Worm (Caenorhabditis elegans): ENCODE results near the gene nhr-45.

DNA sequence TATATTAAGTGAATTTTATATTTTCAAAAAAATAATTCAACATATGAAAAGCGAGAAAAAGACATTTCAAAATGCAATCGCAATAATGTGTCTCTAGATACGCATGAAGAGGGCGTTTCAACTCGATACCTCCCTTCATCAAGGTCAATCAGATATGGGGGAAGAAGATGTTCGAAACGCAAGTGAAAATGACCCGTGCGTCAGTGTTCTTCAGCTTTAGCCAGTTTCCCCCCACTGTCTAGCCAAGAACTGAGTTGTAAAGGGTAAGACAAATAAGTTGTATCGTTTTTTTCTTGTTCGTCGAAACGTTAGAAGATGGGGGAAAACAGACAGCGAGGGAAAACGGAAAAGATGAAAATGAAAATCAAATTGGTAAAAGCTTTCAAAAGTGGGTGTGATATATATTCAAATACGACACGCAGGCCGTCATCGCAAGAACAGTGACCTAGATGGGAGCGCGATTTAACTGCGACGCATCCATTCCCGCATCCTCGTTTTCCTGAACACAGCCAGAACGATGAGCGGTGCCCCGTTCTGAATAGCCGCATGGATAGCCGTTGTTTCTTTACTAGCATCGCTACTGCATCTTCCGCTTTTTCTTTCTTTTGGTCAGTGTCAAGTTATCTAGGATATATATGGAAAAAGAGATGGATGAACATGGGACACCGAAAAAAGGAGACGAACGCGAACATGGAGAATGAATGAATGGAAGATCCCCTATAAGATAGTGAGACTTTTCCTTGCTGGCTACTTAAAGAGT lies 34.7 kb upstream of the nhr-45 start:
- no peak for TF ChIP-seq nhr-6 (tag; optimal IDR thresholded peaks at IDR 0.05)
- no peak for TF ChIP-seq aly-2 (tag; optimal IDR thresholded peaks at IDR 0.05)
- TF ChIP-seq egl-27 (tag; optimal IDR thresholded peaks at IDR 0.05): no peak
- TF ChIP-seq ama-1 (optimal IDR thresholded peaks at IDR 0.05): no peak
- no peak for TF ChIP-seq nhr-237 (tag; optimal IDR thresholded peaks at IDR 0.05)
- no peak for TF ChIP-seq ztf-11 (tag; optimal IDR thresholded peaks at IDR 0.05)
- TF ChIP-seq fkh-10 (GFP tag; optimal IDR thresholded peaks at IDR 0.05): no peak
- no peak for TF ChIP-seq nhr-41 (GFP tag; IDR thresholded peaks at IDR 0.05)
- TF ChIP-seq dve-1 (tag; optimal IDR thresholded peaks at IDR 0.05; ENCODE audit: insufficient read depth): no peak
- TF ChIP-seq duxl-1 (tag; optimal IDR thresholded peaks at IDR 0.05; ENCODE audit: poor library complexity): no peak
- TF ChIP-seq F44E2.7 (GFP tag; IDR thresholded peaks at IDR 0.05): no peak
- TF ChIP-seq nhr-11 (tag; optimal IDR thresholded peaks at IDR 0.05): no peak
- no peak for TF ChIP-seq mxl-2 (GFP tag; conservative IDR thresholded peaks at IDR 0.05)
- TF ChIP-seq F37D6.2 (tag; optimal IDR thresholded peaks at IDR 0.05): no peak

Measured in whole organism, L4 larva.